Worm (Caenorhabditis elegans): Measurements from ENCODE around the gene C06G4.4.

The C06G4.4 gene

ce11 chrIII:7937548-7937947, 40.1 kb downstream of the C06G4.4 start, which contains the start of gene C29E4.10:
Gene C29E4.10 (plus strand): TSS chrIII:7937848.
- TF ChIP-seq lsy-2 (tag; optimal IDR thresholded peaks at IDR 0.05) (no peak), tra-1 (GFP tag; IDR thresholded peaks at IDR 0.05) (no peak), Y5F2A.4 (GFP tag; optimal IDR thresholded peaks at IDR 0.05) (no peak), zip-11 (GFP tag; IDR thresholded peaks at IDR 0.05) (no peak), ceh-82 (tag; optimal IDR thresholded peaks at IDR 0.05) (no peak), cey-2 (tag; optimal IDR thresholded peaks at IDR 0.05; ENCODE audit: borderline replicate concordance, insufficient read depth) (no peak), zag-1 (tag; optimal IDR thresholded peaks at IDR 0.05) (no peak), nhr-77 (tag; optimal IDR thresholded peaks at IDR 0.05) (no peak), mep-1 (tag; optimal IDR thresholded peaks at IDR 0.05) (no peak), spr-1 (tag; optimal IDR thresholded peaks at IDR 0.05) (no peak), nhr-28 (tag; optimal IDR thresholded peaks at IDR 0.05) (no peak), hlh-11 (tag; optimal IDR thresholded peaks at IDR 0.05) (no peak), R02D3.7 (tag; optimal IDR thresholded peaks at IDR 0.05) (no peak), madf-5 (GFP tag; IDR thresholded peaks at IDR 0.05) (no peak), set-16 (GFP tag; IDR thresholded peaks at IDR 0.05) (no peak), pha-4 (GFP tag; IDR thresholded peaks at IDR 0.05) (no peak), pha-4 (tag; optimal IDR thresholded peaks at IDR 0.05) (no peak), F10B5.3 (tag; optimal IDR thresholded peaks at IDR 0.05) (no peak), unc-62 (GFP tag; optimal IDR thresholded peaks at IDR 0.05 in 1 of 2) (no peak), unc-62 (tag; optimal IDR thresholded peaks at IDR 0.05) (no peak), egl-43 (GFP tag; IDR thresholded peaks at IDR 0.05) (no peak), daf-16 (GFP tag; optimal IDR thresholded peaks at IDR 0.05) (no peak), daf-16 (tag; optimal IDR thresholded peaks at IDR 0.05) (no peak)

- TF ChIP-seq mdl-1 (tag; optimal IDR thresholded peaks at IDR 0.05) (no peak), nhr-10 (tag; optimal IDR thresholded peaks at IDR 0.05) (no peak), spr-3 (GFP tag; optimal IDR thresholded peaks at IDR 0.05) (no peak), lin-29 (GFP tag; IDR thresholded peaks at IDR 0.05) (no peak), nhr-77 (tag; optimal IDR thresholded peaks at IDR 0.05) (no peak), zag-1 (tag; optimal IDR thresholded peaks at IDR 0.05) (no peak), unc-130 (GFP tag; optimal IDR thresholded peaks at IDR 0.05) (no peak), zip-11 (GFP tag; IDR thresholded peaks at IDR 0.05) (no peak), dmd-6 (GFP tag; IDR thresholded peaks at IDR 0.05) (no peak), Y75B8A.6 (GFP tag; IDR thresholded peaks at IDR 0.05) (no peak), nhr-42 (GFP tag; IDR thresholded peaks at IDR 0.05) (no peak), daf-16 (GFP tag; optimal IDR thresholded peaks at IDR 0.05) (no peak), daf-16 (tag; optimal IDR thresholded peaks at IDR 0.05) (peak; percentile 50), nhr-237 (tag; optimal IDR thresholded peaks at IDR 0.05) (no peak), T20F7.1 (GFP tag; optimal IDR thresholded peaks at IDR 0.05) (no peak), nhr-102 (tag; optimal IDR thresholded peaks at IDR 0.05) (no peak), pqm-1 (tag; optimal IDR thresholded peaks at IDR 0.05) (peak; percentile 22), dve-1 (tag; optimal IDR thresholded peaks at IDR 0.05; ENCODE audit: insufficient read depth) (peak; percentile 16), hlh-30 (tag; optimal IDR thresholded peaks at IDR 0.05; ENCODE audit: insufficient read depth) (no peak), ceh-44 (GFP tag; IDR thresholded peaks at IDR 0.05) (no peak)
Observed at ce11 chrIII:7933235-7933634, 44.4 kb downstream of the C06G4.4 start, which contains the start of gene ran-2. Gene ran-2 (plus strand): TSS chrIII:7933535.

- TF ChIP-seq skn-1 (tag; optimal IDR thresholded peaks at IDR 0.05) (no peak), hlh-30 (tag; optimal IDR thresholded peaks at IDR 0.05; ENCODE audit: insufficient read depth) (peak; percentile 12), zfp-3 (GFP tag; conservative IDR thresholded peaks at IDR 0.05) (no peak), T26A8.4 (GFP tag; IDR thresholded peaks at IDR 0.05) (no peak), mxl-2 (GFP tag; conservative IDR thresholded peaks at IDR 0.05) (no peak), ceh-44 (GFP tag; IDR thresholded peaks at IDR 0.05) (no peak), dve-1 (tag; optimal IDR thresholded peaks at IDR 0.05; ENCODE audit: insufficient read depth) (peak; percentile 28), T20F7.1 (GFP tag; optimal IDR thresholded peaks at IDR 0.05) (peak; percentile 72), nhr-76 (tag; optimal IDR thresholded peaks at IDR 0.05) (no peak), dmd-8 (GFP tag; IDR thresholded peaks at IDR 0.05) (no peak), ama-1 (optimal IDR thresholded peaks at IDR 0.05) (no peak), dpl-1 (GFP tag; optimal IDR thresholded peaks at IDR 0.05) (peak; percentile 81), ceh-62 (tag; optimal IDR thresholded peaks at IDR 0.05) (no peak), tag-97 (GFP tag; IDR thresholded peaks at IDR 0.05) (no peak), ztf-11 (tag; optimal IDR thresholded peaks at IDR 0.05) (no peak), lin-38 (GFP tag; IDR thresholded peaks at IDR 0.05) (peak; percentile 33; the same call in 1 of the 2 replicates)
Observed at ce11 chrIII:7928549-7929129, 49.0 kb downstream of the C06G4.4 start, which contains the start of the genes C29E4.13 and npp-15. Gene C29E4.13 (minus strand): TSS chrIII:7928717. Gene npp-15 (plus strand): TSS chrIII:7929043.

All from whole organism, L4 larva.